Worm (Caenorhabditis elegans) whole organism, L1 larva: Measurements from ENCODE around the gene F22F7.8.

Experiments used
- alr-1 ChIP-seq: fragments of 200-800 bp; sonication (Bioruptor generic); optimal IDR thresholded peaks from 2 replicates; lab custom pipeline; 2018; ENCODE audit warnings: borderline replicate concordance, mild to moderate bottlenecking, missing genetic modification characterization, missing compliant biosample characterization
- aly-2 ChIP-seq: fragments of 150-350 bp; optimal IDR thresholded peaks from 2 replicates; lab custom pipeline; 2014; ENCODE audit warnings: missing biosample characterization, missing genetic modification characterization
- ama-1 ChIP-seq: fragments of 150-350 bp; optimal IDR thresholded peaks from 2 replicates; lab custom pipeline; 2014
- lin-15B ChIP-seq: fragments of 150-350 bp; sonication (generic microtip); optimal IDR thresholded peaks from 3 replicates; lab custom pipeline; 2014; ENCODE audit warnings: missing biosample characterization, missing genetic modification characterization
- nhr-28 ChIP-seq: fragments of 150-350 bp; optimal IDR thresholded peaks from 2 replicates; lab custom pipeline; 2014; ENCODE audit warnings: missing biosample characterization, missing genetic modification characterization
- skn-1 ChIP-seq: fragments of 150-350 bp; optimal IDR thresholded peaks from 2 replicates; lab custom pipeline; 2014; ENCODE audit warnings: missing biosample characterization, missing genetic modification characterization
- snpc-4 ChIP-seq: fragments of 150-350 bp; optimal IDR thresholded peaks from 2 replicates; lab custom pipeline; 2014; ENCODE audit warnings: missing biosample characterization, missing genetic modification characterization
- unc-86 ChIP-seq: sonication (generic microtip); optimal IDR thresholded peaks from 2 replicates; lab custom pipeline; 2016; ENCODE audit warnings: missing genetic modification characterization, missing compliant biosample characterization
- unc-98 ChIP-seq: fragments of 200-800 bp; sonication (Bioruptor generic); IDR thresholded peaks from 2 replicates; pipeline ENCODE4 v1.3.6; 2022; ENCODE audit warnings: missing genetic modification characterization, missing compliant biosample characterization

DNA sequence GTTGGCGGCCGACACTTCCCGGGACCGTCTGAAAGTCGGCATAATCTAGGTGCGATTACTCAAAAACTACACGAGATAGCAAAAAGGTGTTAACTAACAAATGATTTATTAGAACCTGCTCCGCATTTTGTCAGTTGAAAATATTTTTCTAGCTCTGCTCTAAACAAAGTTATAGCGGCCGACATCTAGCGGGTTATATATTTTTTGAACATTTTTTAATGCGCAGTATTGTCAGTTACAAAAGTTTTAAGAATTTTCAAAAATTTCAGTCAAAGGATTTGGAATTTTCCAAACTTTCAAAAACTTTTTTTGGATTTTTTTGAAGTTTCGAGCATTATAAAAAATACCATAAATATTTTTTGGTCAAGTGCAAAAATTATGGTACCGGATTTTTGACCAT is 40.5 kb downstream of the F22F7.8 start:
- no peak for TF ChIP-seq ama-1
- TF ChIP-seq lin-15B (tag; lab: Kevin White, UChicago) = no peak
- no peak for TF ChIP-seq alr-1 (tag; lab: Kevin White, UChicago)
- no peak for TF ChIP-seq skn-1
- no peak for TF ChIP-seq aly-2 (tag; lab: Kevin White, UChicago)
- TF ChIP-seq unc-86 (tag; lab: Kevin White, UChicago) = no peak
- TF ChIP-seq nhr-28 = no peak
- no peak for TF ChIP-seq snpc-4 (tag; lab: Kevin White, UChicago)
- TF ChIP-seq unc-98 = no peak
